Fruit fly (Drosophila melanogaster): ENCODE data around the gene CG13023.

The CG13023 gene

DNA sequence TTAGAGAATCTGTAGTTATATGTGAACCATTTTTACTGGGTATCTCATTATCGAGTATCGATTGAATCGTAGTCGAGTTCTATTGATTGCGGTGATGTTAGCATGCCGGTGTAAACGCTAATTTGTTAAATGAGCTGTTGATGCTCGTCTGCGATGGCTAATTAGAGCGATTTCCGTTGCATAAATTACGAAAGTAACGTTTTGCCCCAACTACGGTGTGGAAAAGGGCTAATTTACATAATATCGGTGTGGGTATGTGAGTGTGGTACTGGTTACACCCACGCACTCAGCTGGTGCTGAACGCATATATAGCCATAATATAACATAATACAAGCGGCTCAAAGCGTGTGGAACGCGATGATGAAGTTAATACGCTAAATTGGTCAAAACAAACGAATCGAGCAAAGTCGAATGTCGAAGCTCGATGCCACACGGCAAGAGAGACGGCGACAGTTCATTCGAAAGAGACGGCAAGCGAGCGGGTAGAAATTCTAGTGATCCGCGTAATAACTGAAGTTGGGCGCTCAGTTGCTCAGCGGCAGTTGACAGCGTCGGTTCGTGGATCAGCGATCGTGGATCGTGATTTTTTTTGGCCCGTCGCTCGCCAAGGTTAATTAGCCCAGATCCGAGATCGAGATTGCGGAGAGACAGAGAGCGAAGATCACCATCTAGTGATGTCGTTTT lies 50.3 kb downstream of the CG13023 start, which contains the start of gene CG32170 (continued):
- TF ChIP-seq crc (GFP tag; optimal IDR thresholded peaks at IDR 0.05): no peak
- peak; percentile 65 for TF ChIP-seq B-H2 (GFP tag; optimal IDR thresholded peaks at IDR 0.05)
- no peak for TF ChIP-seq gem (tag; optimal IDR thresholded peaks at IDR 0.05)
- TF ChIP-seq PHDP (tag; optimal IDR thresholded peaks at IDR 0.05): no peak
- TF ChIP-seq Fer1 (GFP tag; optimal IDR thresholded peaks at IDR 0.05): no peak
- peak; percentile 80 for TF ChIP-seq ftz-f1 (GFP tag; optimal IDR thresholded peaks at IDR 0.05)
- no peak for TF ChIP-seq chn (GFP tag; optimal IDR thresholded peaks at IDR 0.05)
- TF ChIP-seq YL-1 (GFP tag; optimal IDR thresholded peaks at IDR 0.05): no peak
- no peak for TF ChIP-seq CG33557 (GFP tag; optimal IDR thresholded peaks at IDR 0.05)
- no peak for TF ChIP-seq NfI (GFP tag; optimal IDR thresholded peaks at IDR 0.05)

DNA sequence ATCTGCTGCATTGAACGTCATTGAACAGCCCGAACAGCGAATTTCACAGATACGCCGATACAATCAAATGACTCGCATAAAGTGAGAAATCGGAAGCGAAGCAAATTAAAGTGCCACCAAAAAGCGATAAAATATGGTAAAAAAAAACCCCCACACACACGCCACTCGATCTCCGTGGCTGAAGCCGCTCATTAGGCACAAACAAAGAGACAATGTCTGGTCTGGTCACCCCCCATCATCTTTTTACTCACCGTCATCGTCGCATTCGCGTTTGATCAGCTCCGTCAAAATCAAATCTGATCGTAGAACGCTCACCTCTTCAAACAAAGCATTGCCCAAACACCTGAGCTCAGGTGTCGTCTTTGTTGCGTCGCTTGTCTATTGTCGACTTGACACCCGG lies 51.3 kb downstream of the CG13023 start:
- TF ChIP-seq kni (GFP tag; optimal IDR thresholded peaks at IDR 0.05): no peak
- peak; percentile 31; the same call in 1 of the 3 replicates for TF ChIP-seq CG6175 (GFP tag; IDR thresholded peaks at IDR 0.05)
- TF ChIP-seq CG13287 (GFP tag; IDR thresholded peaks at IDR 0.05; ENCODE audit: partially characterized antibody): no peak
- no peak for TF ChIP-seq lmd (GFP tag; IDR thresholded peaks at IDR 0.05)
- TF ChIP-seq grn (GFP tag; optimal IDR thresholded peaks at IDR 0.05): peak; percentile 15
- TF ChIP-seq CG6854 (GFP tag; optimal IDR thresholded peaks at IDR 0.05): no peak
- peak; percentile 78; the same call in 2 of the 4 replicates for TF ChIP-seq chinmo (GFP tag; IDR thresholded peaks at IDR 0.05; ENCODE audit: partially characterized antibody)
- TF ChIP-seq CG13123 (GFP tag; optimal IDR thresholded peaks at IDR 0.05): no peak
- TF ChIP-seq sr (GFP tag; IDR thresholded peaks at IDR 0.05): 0 out of 3 replicates have a peak, but pooled peaks have one; percentile 30
- TF ChIP-seq CG6791 (GFP tag; IDR thresholded peaks at IDR 0.05; ENCODE audit: partially characterized antibody): no peak
- TF ChIP-seq CG11247 (GFP tag; IDR thresholded peaks at IDR 0.05): no peak
- TF ChIP-seq zen2 (GFP tag; IDR thresholded peaks at IDR 0.05; ENCODE audit: partially characterized antibody): no peak
- peak; percentile 74 for TF ChIP-seq Awh (GFP tag; IDR thresholded peaks at IDR 0.05)

DNA sequence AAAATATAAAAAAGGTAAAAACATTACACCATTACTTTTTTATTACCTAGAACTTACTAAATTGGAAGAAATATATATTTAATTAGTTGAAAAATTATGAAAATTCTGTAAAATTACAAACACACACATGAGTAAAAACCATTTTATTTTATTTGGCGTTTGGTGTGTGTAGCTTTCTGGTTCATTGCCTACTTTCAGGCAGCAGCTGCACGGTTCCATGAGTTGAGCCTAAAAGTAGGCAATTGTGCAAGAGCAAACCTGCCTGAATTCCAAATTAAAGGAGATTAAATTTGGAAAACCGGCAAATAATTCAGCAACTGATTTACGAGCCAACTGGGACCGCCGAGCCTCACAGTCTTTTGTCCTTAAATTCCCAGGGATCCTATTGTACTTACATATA lies 51.8 kb downstream of the CG13023 start:
- TF ChIP-seq vvl (GFP tag; IDR thresholded peaks at IDR 0.05): 0 out of 2 replicates have a peak, but pooled peaks have one; percentile 8
- TF ChIP-seq btn (GFP tag; optimal IDR thresholded peaks at IDR 0.05): no peak
- 0 out of 2 replicates have a peak, but pooled peaks have one; percentile 16 for TF ChIP-seq bbx (GFP tag; IDR thresholded peaks at IDR 0.05; ENCODE audit: partially characterized antibody)
- peak; percentile 86 for TF ChIP-seq CG2199 (GFP tag; IDR thresholded peaks at IDR 0.05)
- peak; percentile 80 for TF ChIP-seq CTCF (GFP tag; optimal IDR thresholded peaks at IDR 0.05)
- no peak for TF ChIP-seq grn (GFP tag; optimal IDR thresholded peaks at IDR 0.05)
- peak; percentile 74 for TF ChIP-seq cg (GFP tag; optimal IDR thresholded peaks at IDR 0.05)
- no peak for TF ChIP-seq CG8290 (GFP tag; optimal IDR thresholded peaks at IDR 0.05)
- TF ChIP-seq CG8290 (tag; optimal IDR thresholded peaks at IDR 0.05): peak in 1 of 2 experiments; percentile 27
- no peak for TF ChIP-seq phol (tag; optimal IDR thresholded peaks at IDR 0.05)
- no peak for TF ChIP-seq Hr39 (optimal IDR thresholded peaks at IDR 0.05)
- peak; percentile 9 for TF ChIP-seq HmgZ (tag; optimal IDR thresholded peaks at IDR 0.05)
